Worm (Caenorhabditis elegans) whole organism, L3 larva: ENCODE data around the gene bmy-1.
"Not testable (repeated sequence)": the region's sequence is repeated elsewhere in the genome, so short reads cannot be mapped to it uniquely, and the experiment has no call there.

Experiments
- ceh-16 ChIP-seq: sonication (generic microtip); optimal IDR thresholded peaks from 2 replicates; lab custom pipeline; 2017; ENCODE audit warnings: missing biosample characterization, missing genetic modification characterization
- egl-5 ChIP-seq: fragments of 150-350 bp; optimal IDR thresholded peaks from 2 replicates; lab custom pipeline; 2017; ENCODE audit warnings: missing biosample characterization, missing genetic modification reagents, missing genetic modification characterization, inconsistent platforms
- hmg-11 ChIP-seq: sonication (generic microtip); optimal IDR thresholded peaks from 2 replicates; lab custom pipeline; 2016; ENCODE audit warnings: missing genetic modification characterization, missing compliant biosample characterization
- mdl-1 ChIP-seq: fragments of 150-350 bp; optimal IDR thresholded peaks from 2 replicates; lab custom pipeline; 2014; ENCODE audit warnings: missing biosample characterization, missing genetic modification characterization
- nfya-1 ChIP-seq: sonication (generic microtip); optimal IDR thresholded peaks from 2 replicates; lab custom pipeline; 2017; ENCODE audit warnings: missing genetic modification characterization, mild to moderate bottlenecking, missing compliant biosample characterization, antibody characterized with exemption, moderate library complexity; ENCODE audit not compliant: insufficient read depth
- nhr-11 ChIP-seq: fragments of 150-350 bp; optimal IDR thresholded peaks from 2 replicates; lab custom pipeline; 2014; ENCODE audit warnings: missing biosample characterization, missing genetic modification characterization
- nhr-43 ChIP-seq: sonication (generic microtip); optimal IDR thresholded peaks from 2 replicates; lab custom pipeline; 2016; ENCODE audit warnings: mild to moderate bottlenecking, missing genetic modification characterization, missing compliant biosample characterization; ENCODE audit not compliant: poor library complexity, severe bottlenecking
- tbx-2 ChIP-seq: sonication (generic microtip); optimal IDR thresholded peaks from 2 replicates; lab custom pipeline; 2016; ENCODE audit warnings: mild to moderate bottlenecking, missing genetic modification characterization, missing compliant biosample characterization

DNA sequence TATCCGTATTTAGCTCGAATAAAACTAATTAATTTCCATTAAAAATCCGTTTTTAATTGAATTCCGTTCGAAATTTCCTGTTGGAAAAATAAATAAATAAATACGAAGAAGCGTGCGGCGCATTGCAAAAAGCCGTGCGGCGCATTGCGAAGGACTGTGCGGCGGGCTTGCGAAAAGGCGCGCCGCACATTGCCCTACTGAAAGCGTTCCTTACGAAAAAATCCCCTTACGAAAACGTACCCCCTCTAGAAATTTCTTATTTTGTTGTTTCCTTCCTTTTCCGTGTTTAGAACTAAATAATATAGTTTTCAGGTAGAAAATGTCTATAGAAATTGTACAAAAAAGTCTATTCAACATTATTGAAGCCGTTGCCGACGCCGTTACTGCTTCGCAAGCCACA is 8.1 kb upstream of the bmy-1 start, which contains the start of gene F09E5.8:
- not testable (repeated sequence) for TF ChIP-seq nhr-11 (tag; lab: Kevin White, UChicago); ceh-16 (tag; lab: Kevin White, UChicago); mdl-1 (tag; lab: Kevin White, UChicago); tbx-2; nfya-1 (tag; lab: Kevin White, UChicago); nhr-43; egl-5; hmg-11 (tag; lab: Kevin White, UChicago)
